Fruit fly (Drosophila melanogaster): ENCODE measurements around the gene CenG1A.

- TF ChIP-seq p53 (GFP tag; optimal IDR thresholded peaks at IDR 0.05): no peak
- no peak for TF ChIP-seq emc (GFP tag; optimal IDR thresholded peaks at IDR 0.05)
- no peak for TF ChIP-seq CG7372 (GFP tag; IDR thresholded peaks at IDR 0.05)
- TF ChIP-seq CG9215 (GFP tag; IDR thresholded peaks at IDR 0.05): no peak
- no peak for TF ChIP-seq CG8765 (GFP tag; IDR thresholded peaks at IDR 0.05)
- no peak for TF ChIP-seq stc (GFP tag; IDR thresholded peaks at IDR 0.05)
- no peak for TF ChIP-seq Sry-β (GFP tag; optimal IDR thresholded peaks at IDR 0.05)
- TF ChIP-seq h (optimal IDR thresholded peaks at IDR 0.05): no peak
- no peak for TF ChIP-seq CG8478 (optimal IDR thresholded peaks at IDR 0.05)
- TF ChIP-seq CG7839 (tag; optimal IDR thresholded peaks at IDR 0.05): no peak
- no peak for TF ChIP-seq lmd (GFP tag; IDR thresholded peaks at IDR 0.05)
- no peak for TF ChIP-seq Atf-2 (GFP tag; optimal IDR thresholded peaks at IDR 0.05)
- TF ChIP-seq Hsf (GFP tag; optimal IDR thresholded peaks at IDR 0.05): no peak
- TF ChIP-seq CG1792 (GFP tag; optimal IDR thresholded peaks at IDR 0.05): no peak
These were observed 28.3 kb upstream of the CenG1A start for dm6 chr2L:13807097-13807496.

Measured in whole organism, embryonic.